Worm (Caenorhabditis elegans) whole organism, midembryonic: ENCODE data around the gene fbxa-164.

Source experiments
- T22C8.4 ChIP-seq: fragments of 200-800 bp; sonication (Bioruptor generic); IDR thresholded peaks from 2 replicates; pipeline ENCODE4 v1.3.6; 2022; ENCODE audit warnings: missing genetic modification characterization, missing compliant biosample characterization
- cog-1 ChIP-seq: sonication (generic microtip); optimal IDR thresholded peaks from 2 replicates; lab custom pipeline; 2016; ENCODE audit warnings: missing genetic modification characterization, missing compliant biosample characterization
- flt-1 ChIP-seq: fragments of 200-800 bp; sonication (Bioruptor generic); IDR thresholded peaks from 2 replicates; pipeline ENCODE4 v1.3.6; 2022; ENCODE audit warnings: missing genetic modification characterization, missing compliant biosample characterization
- klf-2 ChIP-seq: fragments of 200-800 bp; sonication (Bioruptor generic); conservative IDR thresholded peaks from 2 replicates; pipeline ENCODE4 v1.3.6; 2022; ENCODE audit warnings: missing genetic modification reagents, missing genetic modification characterization, missing compliant biosample characterization
- med-1 ChIP-seq: sonication (generic microtip); optimal IDR thresholded peaks from 2 replicates; lab custom pipeline; 2017; ENCODE audit warnings: missing genetic modification characterization, mild to moderate bottlenecking, missing compliant biosample characterization, antibody characterized with exemption, missing genetic modification reagents; ENCODE audit not compliant: insufficient read depth
- ref-1 ChIP-seq: fragments of 200-800 bp; sonication (Bioruptor generic); conservative IDR thresholded peaks from 2 replicates; pipeline ENCODE4 v1.3.6; 2022; ENCODE audit warnings: missing genetic modification reagents, missing genetic modification characterization, missing compliant biosample characterization
- tab-1 ChIP-seq: fragments of 200-800 bp; sonication (Bioruptor generic); IDR thresholded peaks from 2 replicates; pipeline ENCODE4 v1.3.6; 2022; ENCODE audit warnings: missing genetic modification characterization, missing compliant biosample characterization
- ztf-23 ChIP-seq: fragments of 200-800 bp; sonication (Bioruptor generic); IDR thresholded peaks from 2 replicates; pipeline ENCODE4 v1.3.6; 2022; ENCODE audit warnings: missing genetic modification reagents, missing genetic modification characterization, missing compliant biosample characterization
- ztf-29 ChIP-seq: fragments of 200-800 bp; sonication (Bioruptor generic); IDR thresholded peaks from 2 replicates; pipeline ENCODE4 v1.3.6; 2022; ENCODE audit warnings: missing genetic modification reagents, missing genetic modification characterization, missing compliant biosample characterization

The fbxa-164 gene

DNA sequence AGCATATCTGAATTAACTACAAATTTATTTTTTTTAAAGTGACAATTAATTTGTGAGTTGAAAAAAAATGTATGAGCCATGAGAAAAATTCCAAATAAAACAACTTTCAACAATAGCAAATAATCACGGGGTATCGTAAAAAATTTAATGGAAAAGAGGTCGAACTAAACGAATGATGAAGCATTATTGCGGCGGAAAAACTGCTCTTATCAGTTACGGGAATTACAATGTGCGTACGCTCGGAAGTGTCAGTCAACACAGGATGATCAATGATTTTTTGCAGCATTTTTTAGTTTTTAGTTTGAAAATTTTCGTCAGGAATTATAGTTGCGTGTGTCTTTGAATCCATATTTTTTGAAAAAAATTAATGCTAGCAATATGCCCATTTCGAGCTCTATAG, 37.1 kb downstream of the fbxa-164 start:
- no peak for TF ChIP-seq med-1 (GFP tag; lab: Kevin White, UChicago)
- no peak for TF ChIP-seq klf-2 (GFP tag; lab: Robert Waterston, UW)
- TF ChIP-seq ztf-23 (GFP tag; lab: Robert Waterston, UW) = no peak
- no peak for TF ChIP-seq tab-1 (GFP tag; lab: Robert Waterston, UW)
- no peak for TF ChIP-seq T22C8.4 (GFP tag; lab: Robert Waterston, UW)
- no peak for TF ChIP-seq ref-1 (GFP tag; lab: Robert Waterston, UW)
- TF ChIP-seq flt-1 (GFP tag; lab: Robert Waterston, UW) = no peak

DNA sequence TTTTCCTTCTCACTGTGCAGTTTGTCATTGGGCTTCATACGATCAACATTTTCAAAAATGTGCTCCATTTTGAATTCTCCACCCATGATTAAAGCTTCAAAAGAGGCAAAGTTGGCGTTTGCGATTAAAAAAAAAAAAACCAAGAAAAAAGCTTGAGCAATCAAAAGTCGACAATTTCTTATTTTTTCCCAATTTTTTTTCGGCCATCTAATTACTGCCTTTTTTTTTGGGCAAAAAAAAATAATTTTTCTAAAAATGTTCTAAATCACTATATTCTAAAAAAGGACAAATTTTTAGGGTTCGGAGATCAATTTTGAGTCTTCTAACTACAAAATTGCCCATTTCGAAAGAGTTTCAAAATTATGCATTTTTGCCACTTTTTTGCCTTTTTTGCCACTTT, 37.8 kb downstream of the fbxa-164 start, which contains the start of gene K05F6.10:
K05F6.10 (minus strand) TSS at position 101 of the 400 bp plus-strand sequence.
- TF ChIP-seq ztf-23 (GFP tag; lab: Robert Waterston, UW) (no peak), flt-1 (GFP tag; lab: Robert Waterston, UW) (no peak), ref-1 (GFP tag; lab: Robert Waterston, UW) (no peak), T22C8.4 (GFP tag; lab: Robert Waterston, UW) (no peak), cog-1 (no peak), med-1 (GFP tag; lab: Kevin White, UChicago) (no peak), tab-1 (GFP tag; lab: Robert Waterston, UW) (no peak), klf-2 (GFP tag; lab: Robert Waterston, UW) (no peak), ztf-29 (GFP tag; lab: Robert Waterston, UW) (no peak)

DNA sequence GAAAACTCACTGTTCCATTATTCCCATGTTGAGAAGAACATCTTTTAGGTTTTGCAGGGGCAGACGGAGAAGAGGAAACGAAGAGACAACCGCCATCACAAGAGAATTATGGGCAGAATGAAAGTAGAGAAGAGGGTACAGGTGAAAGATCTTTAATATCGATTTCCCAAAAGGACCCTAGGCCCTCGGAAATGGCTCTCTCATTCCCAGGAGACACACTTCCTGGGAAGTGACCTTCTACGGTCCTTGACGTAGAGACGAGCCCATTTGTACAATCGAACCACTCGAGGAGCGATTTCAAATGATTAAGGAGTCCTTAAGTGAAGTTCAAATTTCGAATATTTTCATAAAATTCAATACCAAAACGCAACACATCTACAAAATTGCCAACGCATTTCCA, 42.8 kb downstream of the fbxa-164 start, which contains the start of gene fbxb-46:
fbxb-46 (minus strand) TSS at position 101 of the 400 bp plus-strand sequence.
- TF ChIP-seq T22C8.4 (GFP tag; lab: Robert Waterston, UW) = no peak
- no peak for TF ChIP-seq ref-1 (GFP tag; lab: Robert Waterston, UW)
- no peak for TF ChIP-seq flt-1 (GFP tag; lab: Robert Waterston, UW)
- no peak for TF ChIP-seq ztf-23 (GFP tag; lab: Robert Waterston, UW)
- TF ChIP-seq klf-2 (GFP tag; lab: Robert Waterston, UW) = no peak
- TF ChIP-seq cog-1 = no peak
- no peak for TF ChIP-seq ztf-29 (GFP tag; lab: Robert Waterston, UW)
- TF ChIP-seq med-1 (GFP tag; lab: Kevin White, UChicago) = no peak
- no peak for TF ChIP-seq tab-1 (GFP tag; lab: Robert Waterston, UW)

DNA sequence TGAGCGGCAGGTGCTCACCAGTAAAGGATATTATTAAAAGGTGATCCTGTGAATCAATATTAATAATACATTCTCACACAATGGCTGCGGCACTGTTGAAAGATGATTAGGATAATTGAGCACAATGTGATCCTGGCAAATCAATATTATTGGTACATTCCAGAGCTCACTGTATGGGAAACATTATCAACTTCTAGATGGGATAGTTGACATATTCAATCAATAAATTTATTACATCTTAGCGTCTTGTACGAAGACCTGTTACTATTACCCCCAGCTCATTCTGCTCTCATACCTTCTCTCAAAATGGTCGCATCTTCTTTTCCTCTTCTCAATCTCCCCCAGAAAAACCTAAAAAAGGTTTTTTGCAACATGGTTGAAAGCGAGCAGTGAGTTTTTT, 45.7 kb downstream of the fbxa-164 start, which contains the start of gene fbxb-49:
fbxb-49 (plus strand) TSS at position 301 of the 400 bp plus-strand sequence.
- TF ChIP-seq ztf-23 (GFP tag; lab: Robert Waterston, UW) = no peak
- no peak for TF ChIP-seq tab-1 (GFP tag; lab: Robert Waterston, UW)

DNA sequence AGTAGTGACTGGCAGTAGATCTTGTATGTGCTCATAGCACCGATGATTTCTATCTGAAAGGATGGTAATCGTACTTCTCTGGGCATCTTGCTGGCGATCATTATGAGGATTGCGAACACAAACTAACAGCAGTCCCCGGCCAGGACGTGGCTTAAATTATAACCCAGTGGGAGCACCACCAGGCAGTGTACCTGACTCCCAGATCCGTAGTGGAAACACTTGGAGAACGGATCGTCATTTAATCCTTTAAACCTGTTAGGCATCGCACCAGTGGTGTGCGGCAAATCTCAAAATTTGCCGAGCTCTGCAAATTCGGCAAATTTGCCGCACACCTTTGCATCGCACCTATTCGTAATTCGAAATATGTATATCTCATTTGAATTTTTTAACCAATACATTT, 46.2 kb downstream of the fbxa-164 start, which contains the start of gene K05F6.8:
K05F6.8 (minus strand) TSS at position 101 of the 400 bp plus-strand sequence.
- no peak for TF ChIP-seq cog-1
- TF ChIP-seq T22C8.4 (GFP tag; lab: Robert Waterston, UW) = no peak
- no peak for TF ChIP-seq med-1 (GFP tag; lab: Kevin White, UChicago)
- TF ChIP-seq flt-1 (GFP tag; lab: Robert Waterston, UW) = no peak
- no peak for TF ChIP-seq ztf-29 (GFP tag; lab: Robert Waterston, UW)
- TF ChIP-seq ref-1 (GFP tag; lab: Robert Waterston, UW) = no peak
- TF ChIP-seq klf-2 (GFP tag; lab: Robert Waterston, UW) = no peak
- TF ChIP-seq tab-1 (GFP tag; lab: Robert Waterston, UW) = no peak
- TF ChIP-seq ztf-23 (GFP tag; lab: Robert Waterston, UW) = no peak
